Worm (Caenorhabditis elegans): Measurements from ENCODE around the gene acly-1.

- TF ChIP-seq hnd-1 (tag; optimal IDR thresholded peaks at IDR 0.05) (no peak), aly-1 (tag; optimal IDR thresholded peaks at IDR 0.05) (no peak), F13C5.2 (tag; optimal IDR thresholded peaks at IDR 0.05) (no peak), ceh-13 (GFP tag; optimal IDR thresholded peaks at IDR 0.05) (no peak), ama-1 (optimal IDR thresholded peaks at IDR 0.05) (no peak), pes-1 (GFP tag; IDR thresholded peaks at IDR 0.05) (no peak), tra-4 (tag; optimal IDR thresholded peaks at IDR 0.05) (no peak), B0310.2 (tag; optimal IDR thresholded peaks at IDR 0.05) (no peak), hmbx-1 (tag; optimal IDR thresholded peaks at IDR 0.05) (no peak), tbx-11 (GFP tag; IDR thresholded peaks at IDR 0.05) (no peak), hmg-4 (GFP tag; optimal IDR thresholded peaks at IDR 0.05) (no peak), ceh-36 (tag; optimal IDR thresholded peaks at IDR 0.05) (no peak), sea-1 (GFP tag; conservative IDR thresholded peaks at IDR 0.05) (no peak), flt-1 (GFP tag; IDR thresholded peaks at IDR 0.05) (no peak)
These were observed 25.6 kb upstream of the acly-1 start, which contains the start of gene cebp-1 for ce11 chrX:1453770-1454169.
